Fruit fly (Drosophila melanogaster): ENCODE results near the gene Cyp4s3.
A peak's percentile ranks its signal among the peaks of the same experiment; 100 is the strongest.

Cyp4s3 gene

DNA sequence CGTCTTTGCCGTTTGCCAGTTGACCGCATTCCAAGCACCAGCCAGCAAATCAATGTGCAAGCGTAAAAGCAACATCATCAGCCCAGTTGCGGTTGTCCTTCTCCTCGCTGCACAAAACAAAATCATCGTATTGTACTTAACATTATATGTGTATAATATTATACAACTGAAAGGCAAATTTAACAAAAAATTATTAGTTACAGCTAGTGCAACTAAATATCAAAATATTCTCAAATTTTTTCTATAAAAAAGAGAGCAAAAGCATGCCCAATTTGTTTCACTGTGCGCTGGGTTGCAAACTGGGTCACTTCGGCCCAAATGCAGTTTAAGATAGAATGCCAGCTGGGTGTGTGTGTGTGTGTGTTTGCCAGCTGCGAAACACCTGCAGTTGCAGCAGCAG lies 39.9 kb upstream of the Cyp4s3 start (continued):
- TF ChIP-seq Ets96B (tag; optimal IDR thresholded peaks at IDR 0.05) (no peak), CG4318 (GFP tag; optimal IDR thresholded peaks at IDR 0.05) (peak; percentile 30), Blimp-1 (GFP tag; optimal IDR thresholded peaks at IDR 0.05) (no peak), ss (GFP tag; optimal IDR thresholded peaks at IDR 0.05) (no peak), CG6792 (GFP tag; optimal IDR thresholded peaks at IDR 0.05) (peak; percentile 15), CG10631 (GFP tag; optimal IDR thresholded peaks at IDR 0.05) (peak; percentile 28), CG8319 (GFP tag; optimal IDR thresholded peaks at IDR 0.05) (no peak), fd59A (GFP tag; optimal IDR thresholded peaks at IDR 0.05) (no peak), acj6 (GFP tag; optimal IDR thresholded peaks at IDR 0.05) (peak; percentile 23), Lpt (GFP tag; optimal IDR thresholded peaks at IDR 0.05) (peak; percentile 58), Hr4 (GFP tag; optimal IDR thresholded peaks at IDR 0.05) (peak; percentile 15), Sox102F (GFP tag; optimal IDR thresholded peaks at IDR 0.05) (peak; percentile 21), CG3919 (GFP tag; optimal IDR thresholded peaks at IDR 0.05) (peak; percentile 23), CG9139 (GFP tag; optimal IDR thresholded peaks at IDR 0.05) (no peak), achi (GFP tag; optimal IDR thresholded peaks at IDR 0.05) (peak; percentile 49), CG8119 (GFP tag; IDR thresholded peaks at IDR 0.05) (peak; percentile 63), dac (GFP tag; optimal IDR thresholded peaks at IDR 0.05) (peak; percentile 22)

DNA sequence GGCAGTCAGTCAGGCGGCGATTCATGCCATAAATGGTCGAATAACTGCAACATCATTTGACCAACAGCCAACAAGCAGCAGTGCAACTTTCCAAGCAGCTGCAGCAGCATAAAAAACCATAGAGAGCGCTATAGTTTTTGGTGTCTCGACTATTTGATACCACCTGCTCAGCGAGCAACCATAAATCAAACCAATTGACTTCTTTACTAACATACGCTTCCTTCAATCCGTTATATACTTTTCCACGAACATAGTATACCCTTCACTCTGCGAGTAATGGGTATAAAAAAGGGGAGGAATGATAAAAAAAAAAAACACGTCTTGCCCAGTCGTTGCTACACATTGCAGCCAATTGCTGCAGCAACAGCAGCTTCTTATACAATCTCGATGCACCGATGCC lies 35.7 kb upstream of the Cyp4s3 start:
- TF ChIP-seq OdsH (GFP tag; optimal IDR thresholded peaks at IDR 0.05), result no peak
- TF ChIP-seq svp (GFP tag), result peak; percentile 10
- TF ChIP-seq CG9139 (GFP tag; optimal IDR thresholded peaks at IDR 0.05), result no peak
- peak; percentile 47 for TF ChIP-seq CG32006 (GFP tag; optimal IDR thresholded peaks at IDR 0.05)
- TF ChIP-seq CG31627 (GFP tag; optimal IDR thresholded peaks at IDR 0.05), result no peak
- no peak for TF ChIP-seq CG8319 (GFP tag; optimal IDR thresholded peaks at IDR 0.05)
- TF ChIP-seq CG6163 (GFP tag; IDR thresholded peaks at IDR 0.05), result peak; percentile 70
- TF ChIP-seq acj6 (GFP tag; optimal IDR thresholded peaks at IDR 0.05), result no peak
- TF ChIP-seq CG3919 (GFP tag; optimal IDR thresholded peaks at IDR 0.05), result peak; percentile 28
- peak; percentile 21 for TF ChIP-seq pdm3 (GFP tag; optimal IDR thresholded peaks at IDR 0.05)
- TF ChIP-seq CG8119 (GFP tag; IDR thresholded peaks at IDR 0.05), result peak; percentile 48; the same call in 1 of the 3 replicates
- TF ChIP-seq esn (GFP tag; optimal IDR thresholded peaks at IDR 0.05), result no peak
- TF ChIP-seq CG6808 (GFP tag; optimal IDR thresholded peaks at IDR 0.05), result no peak
- TF ChIP-seq Smox (GFP tag; optimal IDR thresholded peaks at IDR 0.05), result no peak
- TF ChIP-seq Lpt (GFP tag; optimal IDR thresholded peaks at IDR 0.05), result peak; percentile 38
- peak; percentile 62; the same call in 2 of the 3 replicates for TF ChIP-seq eg (GFP tag; IDR thresholded peaks at IDR 0.05)
- peak; percentile 42 for TF ChIP-seq Eip78C (GFP tag)
- peak; percentile 57 for TF ChIP-seq Hr4 (GFP tag; optimal IDR thresholded peaks at IDR 0.05)
- TF ChIP-seq Hr39 (GFP tag; optimal IDR thresholded peaks at IDR 0.05), result no peak
- peak; percentile 28 for TF ChIP-seq CG6276 (GFP tag; optimal IDR thresholded peaks at IDR 0.05)
- peak; percentile 5 for TF ChIP-seq achi (GFP tag; optimal IDR thresholded peaks at IDR 0.05)
- no peak for TF ChIP-seq topi (GFP tag; optimal IDR thresholded peaks at IDR 0.05)
- TF ChIP-seq Sox14 (GFP tag; optimal IDR thresholded peaks at IDR 0.05), result no peak
- TF ChIP-seq CG15336 (GFP tag; IDR thresholded peaks at IDR 0.05), result peak; percentile 50; the same call in 1 of the 2 replicates

DNA sequence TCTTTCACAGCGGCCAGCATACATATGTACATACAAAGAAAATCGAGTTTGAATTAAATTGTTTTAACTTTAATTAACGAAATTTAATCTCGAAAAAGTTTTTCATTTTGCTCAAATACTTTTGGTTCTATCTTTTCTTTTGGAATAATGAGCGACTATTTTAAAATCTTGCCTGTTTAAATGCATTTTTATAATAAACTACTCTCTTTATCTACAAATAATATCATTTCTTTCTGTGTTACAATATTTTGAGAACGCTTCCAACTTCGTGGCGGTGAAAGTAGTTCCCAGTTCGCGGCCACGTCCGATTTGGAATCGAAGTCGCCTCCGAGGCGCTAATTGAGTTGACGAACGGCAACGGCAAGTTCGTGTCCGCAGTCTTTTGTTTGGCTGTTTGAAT lies 33.9 kb upstream of the Cyp4s3 start:
- TF ChIP-seq CG10631 (GFP tag; optimal IDR thresholded peaks at IDR 0.05) (no peak), CG6163 (GFP tag; IDR thresholded peaks at IDR 0.05) (no peak), Eip78C (GFP tag) (peak; percentile 64), CG6792 (GFP tag; optimal IDR thresholded peaks at IDR 0.05) (no peak), OdsH (GFP tag; optimal IDR thresholded peaks at IDR 0.05) (no peak), Met (GFP tag; optimal IDR thresholded peaks at IDR 0.05) (peak; percentile 15), cyc (GFP tag; optimal IDR thresholded peaks at IDR 0.05) (no peak), CG8119 (GFP tag; IDR thresholded peaks at IDR 0.05) (no peak), CG10669 (GFP tag; optimal IDR thresholded peaks at IDR 0.05) (no peak), topi (GFP tag; optimal IDR thresholded peaks at IDR 0.05) (peak; percentile 16), CG32006 (GFP tag; optimal IDR thresholded peaks at IDR 0.05) (peak; percentile 18), fd59A (GFP tag; optimal IDR thresholded peaks at IDR 0.05) (no peak), svp (GFP tag) (peak; percentile 64), esn (GFP tag; optimal IDR thresholded peaks at IDR 0.05) (peak; percentile 25), CG8632 (GFP tag; optimal IDR thresholded peaks at IDR 0.05) (no peak), CG31627 (GFP tag; optimal IDR thresholded peaks at IDR 0.05) (no peak), CG6854 (GFP tag; optimal IDR thresholded peaks at IDR 0.05) (no peak), CG6808 (GFP tag; optimal IDR thresholded peaks at IDR 0.05) (no peak), Eip93F (GFP tag; optimal IDR thresholded peaks at IDR 0.05) (no peak), lz (GFP tag; optimal IDR thresholded peaks at IDR 0.05) (no peak), Hr39 (GFP tag; optimal IDR thresholded peaks at IDR 0.05) (peak; percentile 11), Ets21C (GFP tag; optimal IDR thresholded peaks at IDR 0.05) (no peak), Blimp-1 (GFP tag; optimal IDR thresholded peaks at IDR 0.05) (peak; percentile 52), Smox (GFP tag; optimal IDR thresholded peaks at IDR 0.05) (no peak), Lpt (GFP tag; optimal IDR thresholded peaks at IDR 0.05) (no peak)
